Worm (Caenorhabditis elegans) whole organism, young adult: ENCODE measurements around the gene paqr-1.

Experiments used
- B0035.1 ChIP-seq: sonication (generic microtip); optimal IDR thresholded peaks from 2 replicates; lab custom pipeline; 2016; ENCODE audit warnings: missing genetic modification characterization, mild to moderate bottlenecking, missing compliant biosample characterization, missing genotype, missing genetic modification reagents
- B0336.3 ChIP-seq: fragments of 200-800 bp; sonication (Bioruptor generic); IDR thresholded peaks from 2 replicates; pipeline ENCODE4 v1.3.6; 2022; ENCODE audit warnings: missing genetic modification characterization, missing compliant biosample characterization
- F23B12.7 ChIP-seq: sonication (generic microtip); optimal IDR thresholded peaks from 2 replicates; lab custom pipeline; 2017; ENCODE audit warnings: missing genetic modification characterization, mild to moderate bottlenecking, missing compliant biosample characterization, antibody characterized with exemption, moderate library complexity; ENCODE audit not compliant: insufficient read depth
- K11D2.4 ChIP-seq: fragments of 200-800 bp; sonication (Bioruptor generic); IDR thresholded peaks from 2 replicates; pipeline ENCODE4 v1.3.6; 2022; ENCODE audit warnings: missing genetic modification reagents, missing genetic modification characterization, missing compliant biosample characterization
- T26A5.8 ChIP-seq: sonication (generic microtip); optimal IDR thresholded peaks from 2 replicates; lab custom pipeline; 2016; ENCODE audit warnings: missing genetic modification characterization, missing compliant biosample characterization
- Y53F4B.3 ChIP-seq: fragments of 200-800 bp; sonication (Bioruptor generic); IDR thresholded peaks from 2 replicates; pipeline ENCODE4 v1.3.6; 2022; ENCODE audit warnings: missing genetic modification reagents, missing genetic modification characterization, missing compliant biosample characterization
- Y79H2A.3 ChIP-seq: fragments of 200-800 bp; sonication (Bioruptor generic); conservative IDR thresholded peaks from 2 replicates; pipeline ENCODE4 v1.3.6; 2022; ENCODE audit warnings: missing genetic modification reagents, missing genetic modification characterization, missing compliant biosample characterization
- ZK185.1 ChIP-seq: sonication (generic microtip); optimal IDR thresholded peaks from 2 replicates; lab custom pipeline; 2016; ENCODE audit warnings: mild to moderate bottlenecking, missing genetic modification characterization, missing compliant biosample characterization; ENCODE audit not compliant: poor library complexity, severe bottlenecking
- aptf-2 ChIP-seq: fragments of 200-800 bp; sonication (Bioruptor generic); conservative IDR thresholded peaks from 2 replicates; pipeline ENCODE4 v1.3.6; 2022; ENCODE audit warnings: missing genetic modification reagents, missing genetic modification characterization, missing compliant biosample characterization
- athp-1 ChIP-seq: sonication (generic microtip); optimal IDR thresholded peaks from 2 replicates; lab custom pipeline; 2017; ENCODE audit warnings: mild to moderate bottlenecking, missing genetic modification characterization, missing compliant biosample characterization
- attf-3 ChIP-seq: fragments of 200-800 bp; sonication (Bioruptor generic); conservative IDR thresholded peaks from 2 replicates; pipeline ENCODE4 v1.3.6; 2022; ENCODE audit warnings: missing genetic modification reagents, missing genetic modification characterization, missing compliant biosample characterization
- bed-2 ChIP-seq: fragments of 200-800 bp; sonication (Bioruptor generic); IDR thresholded peaks from 2 replicates; pipeline ENCODE4 v1.3.6; 2022; ENCODE audit warnings: missing genetic modification reagents, missing genetic modification characterization, missing compliant biosample characterization
- ccch-3 ChIP-seq: fragments of 200-800 bp; sonication (Bioruptor generic); optimal IDR thresholded peaks from 2 replicates; lab custom pipeline; 2018; ENCODE audit warnings: mild to moderate bottlenecking, missing genetic modification characterization, missing compliant biosample characterization
- ceh-100 ChIP-seq: fragments of 200-800 bp; sonication (Bioruptor generic); IDR thresholded peaks from 2 replicates; pipeline ENCODE4 v1.3.6; 2022; ENCODE audit warnings: missing genetic modification reagents, missing genetic modification characterization, missing compliant biosample characterization
- ceh-27 ChIP-seq: fragments of 200-800 bp; sonication (Bioruptor generic); optimal IDR thresholded peaks from 2 replicates; lab custom pipeline; 2018; ENCODE audit warnings: mild to moderate bottlenecking, missing genetic modification characterization, moderate library complexity, missing compliant biosample characterization
- ceh-58 ChIP-seq: fragments of 200-800 bp; sonication (Bioruptor generic); IDR thresholded peaks from 2 replicates; pipeline ENCODE4 v1.3.6; 2022; ENCODE audit warnings: missing genetic modification characterization, missing compliant biosample characterization
- die-1 ChIP-seq: sonication (generic microtip); optimal IDR thresholded peaks from 2 replicates; lab custom pipeline; 2016; ENCODE audit warnings: missing genotype, mild to moderate bottlenecking, missing genetic modification characterization, missing compliant biosample characterization
- egl-44 ChIP-seq: fragments of 200-800 bp; sonication (Bioruptor generic); IDR thresholded peaks from 2 replicates; pipeline ENCODE4 v1.3.6; 2022; ENCODE audit warnings: missing genetic modification reagents, missing genetic modification characterization, missing compliant biosample characterization
- ekl-4 ChIP-seq: fragments of 200-800 bp; sonication (Bioruptor generic); IDR thresholded peaks from 2 replicates; pipeline ENCODE4 v1.3.6; 2022; ENCODE audit warnings: missing genetic modification reagents, missing genetic modification characterization, missing compliant biosample characterization
- fkh-3 ChIP-seq: sonication (generic microtip); optimal IDR thresholded peaks from 2 replicates; lab custom pipeline; 2016; ENCODE audit warnings: mild to moderate bottlenecking, missing genetic modification characterization, missing compliant biosample characterization
- him-1 ChIP-seq: sonication (generic microtip); optimal IDR thresholded peaks from 2 replicates; lab custom pipeline; 2016; ENCODE audit warnings: missing genotype, missing genetic modification reagents, missing genetic modification characterization, missing compliant biosample characterization
- hlh-12 ChIP-seq: sonication (generic microtip); optimal IDR thresholded peaks from 2 replicates; lab custom pipeline; 2016; ENCODE audit warnings: missing genetic modification characterization, missing compliant biosample characterization
- hlh-26 ChIP-seq: fragments of 200-800 bp; sonication (Bioruptor generic); conservative IDR thresholded peaks from 2 replicates; pipeline ENCODE4 v1.3.6; 2022; ENCODE audit warnings: missing genetic modification reagents, missing genetic modification characterization, missing compliant biosample characterization
- hmg-1.2 ChIP-seq: fragments of 200-800 bp; sonication (Bioruptor generic); IDR thresholded peaks from 2 replicates; pipeline ENCODE4 v1.3.6; 2022; ENCODE audit warnings: missing genetic modification reagents, missing genetic modification characterization, missing compliant biosample characterization
- hsf-1 ChIP-seq: fragments of 200-800 bp; sonication (Bioruptor generic); IDR thresholded peaks from 2 replicates; pipeline ENCODE4 v1.3.6; 2022; ENCODE audit warnings: missing genetic modification reagents, missing genetic modification characterization, missing compliant biosample characterization
- lag-1 ChIP-seq: fragments of 200-800 bp; sonication (Bioruptor generic); IDR thresholded peaks from 2 replicates; pipeline ENCODE4 v1.3.6; 2022; ENCODE audit warnings: missing genetic modification reagents, missing genetic modification characterization, missing compliant biosample characterization
- lin-26 ChIP-seq: fragments of 200-800 bp; sonication (Bioruptor generic); IDR thresholded peaks from 2 replicates; pipeline ENCODE4 v1.3.6; 2022; ENCODE audit warnings: missing genetic modification reagents, missing genetic modification characterization, missing compliant biosample characterization
- mxl-1 ChIP-seq: sonication (generic microtip); optimal IDR thresholded peaks from 2 replicates; lab custom pipeline; 2016; ENCODE audit warnings: missing genetic modification characterization, missing compliant biosample characterization
- nfya-2 ChIP-seq: fragments of 200-800 bp; sonication (Bioruptor generic); IDR thresholded peaks from 2 replicates; pipeline ENCODE4 v1.3.6; 2022; ENCODE audit warnings: missing genetic modification reagents, missing genetic modification characterization, missing compliant biosample characterization
- nhr-120 ChIP-seq: fragments of 200-800 bp; sonication (Bioruptor generic); IDR thresholded peaks from 2 replicates; pipeline ENCODE4 v1.3.6; 2022; ENCODE audit warnings: missing genetic modification characterization, missing compliant biosample characterization
- nhr-90 ChIP-seq: sonication (generic microtip); optimal IDR thresholded peaks from 2 replicates; lab custom pipeline; 2016; ENCODE audit warnings: missing genotype, mild to moderate bottlenecking, missing genetic modification characterization, missing compliant biosample characterization
- snpc-1.1 ChIP-seq: sonication (generic microtip); optimal IDR thresholded peaks from 2 replicates; lab custom pipeline; 2017; ENCODE audit warnings: missing genetic modification characterization, mild to moderate bottlenecking, missing compliant biosample characterization, antibody characterized with exemption, moderate library complexity, missing genotype, missing genetic modification reagents; ENCODE audit not compliant: insufficient read depth
- snpc-1.3 ChIP-seq: sonication (generic microtip); optimal IDR thresholded peaks from 2 replicates; lab custom pipeline; 2017; ENCODE audit warnings: missing genetic modification characterization, mild to moderate bottlenecking, missing compliant biosample characterization, antibody characterized with exemption, moderate library complexity, missing genotype, missing genetic modification reagents; ENCODE audit not compliant: insufficient read depth
- somi-1 ChIP-seq: fragments of 200-800 bp; sonication (Bioruptor generic); optimal IDR thresholded peaks from 2 replicates; lab custom pipeline; 2018; ENCODE audit warnings: mild to moderate bottlenecking, missing genetic modification characterization, missing compliant biosample characterization
- tbx-9 ChIP-seq: sonication (generic microtip); optimal IDR thresholded peaks from 2 replicates; lab custom pipeline; 2016; ENCODE audit warnings: borderline replicate concordance, missing genetic modification characterization, inconsistent platforms, missing compliant biosample characterization
- tlf-1 ChIP-seq: fragments of 200-800 bp; sonication (Bioruptor generic); optimal IDR thresholded peaks from 2 replicates; lab custom pipeline; 2018; ENCODE audit warnings: mild to moderate bottlenecking, missing genetic modification characterization, missing compliant biosample characterization
- unc-130 ChIP-seq: sonication (generic microtip); optimal IDR thresholded peaks from 2 replicates; lab custom pipeline; 2016; ENCODE audit warnings: missing genetic modification reagents, missing genetic modification characterization, missing compliant biosample characterization

The paqr-1 gene

ce11 chrIV:6519593-6519992, 35.6 kb downstream of the paqr-1 start, which contains the start of gene C01G5.9:
Gene C01G5.9, plus strand, starts transcription at chrIV:6519893.
- TF ChIP-seq tlf-1 (GFP tag; lab: Kevin White, UChicago) (no peak), mxl-1 (tag; lab: Kevin White, UChicago) (no peak), Y53F4B.3 (GFP tag; lab: Robert Waterston, UW) (no peak), ekl-4 (GFP tag; lab: Robert Waterston, UW) (no peak), B0035.1 (no peak), hlh-12 (tag; lab: Kevin White, UChicago) (no peak), ceh-27 (GFP tag; lab: Kevin White, UChicago) (no peak), ccch-3 (no peak), hlh-26 (GFP tag; lab: Robert Waterston, UW) (no peak), bed-2 (GFP tag; lab: Robert Waterston, UW) (no peak), F23B12.7 (tag; lab: Kevin White, UChicago) (no peak), nfya-2 (no peak), B0336.3 (GFP tag; lab: Robert Waterston, UW) (no peak), hsf-1 (GFP tag; lab: Robert Waterston, UW) (no peak), tbx-9 (tag; lab: Kevin White, UChicago) (no peak), snpc-1.1 (no peak), fkh-3 (no peak), ceh-58 (no peak), egl-44 (GFP tag; lab: Robert Waterston, UW) (no peak)

ce11 chrIV:6517859-6518258, 37.4 kb downstream of the paqr-1 start, which contains the start of gene C01G5.7:
Gene C01G5.7, plus strand, starts transcription at chrIV:6518159.
- no peak for TF ChIP-seq nhr-120 (GFP tag; lab: Robert Waterston, UW)
- no peak for TF ChIP-seq lin-26 (GFP tag; lab: Robert Waterston, UW)
- no peak for TF ChIP-seq Y79H2A.3 (GFP tag; lab: Robert Waterston, UW)
- no peak for TF ChIP-seq unc-130 (GFP tag; lab: Kevin White, UChicago)
- TF ChIP-seq aptf-2: no peak
- no peak for TF ChIP-seq hmg-1.2
- no peak for TF ChIP-seq snpc-1.3
- no peak for TF ChIP-seq nhr-90 (tag; lab: Kevin White, UChicago)

- TF ChIP-seq T26A5.8 (tag; lab: Kevin White, UChicago): no peak
- no peak for TF ChIP-seq K11D2.4 (GFP tag; lab: Robert Waterston, UW)
- no peak for TF ChIP-seq athp-1 (tag; lab: Kevin White, UChicago)
- no peak for TF ChIP-seq somi-1
- no peak for TF ChIP-seq him-1
- no peak for TF ChIP-seq attf-3
- no peak for TF ChIP-seq die-1 (tag; lab: Kevin White, UChicago)
- TF ChIP-seq ZK185.1: no peak
- TF ChIP-seq lag-1 (GFP tag; lab: Robert Waterston, UW): no peak
- no peak for TF ChIP-seq B0035.1
- no peak for TF ChIP-seq ceh-100 (GFP tag; lab: Robert Waterston, UW)
Measured at ce11 chrIV:6514700-6515099, 40.5 kb downstream of the paqr-1 start.
